Fruit fly (Drosophila melanogaster) whole organism, pupa: ENCODE results near the gene CG12010.

Experiments
- CG10348 ChIP-seq: fragments of 200-800 bp; sonication (Bioruptor generic); IDR thresholded peaks from 2 replicates; pipeline ENCODE4 v1.3.6; 2022; ENCODE audit warnings: missing biosample characterization, missing genetic modification characterization
- CG12605 ChIP-seq: fragments of 200-800 bp; sonication (Bioruptor generic); IDR thresholded peaks from 2 replicates; pipeline ENCODE4 v1.3.6; 2022; ENCODE audit warnings: missing biosample characterization, missing genetic modification characterization
- CG13204 ChIP-seq: fragments of 200-800 bp; sonication (Bioruptor generic); optimal IDR thresholded peaks from 2 replicates; lab custom pipeline; 2018; ENCODE audit warnings: missing biosample characterization, mild to moderate bottlenecking, missing genetic modification characterization, moderate library complexity
- CG14655 ChIP-seq: fragments of 200-800 bp; sonication (Bioruptor generic); optimal IDR thresholded peaks from 3 replicates; lab custom pipeline; 2017; ENCODE audit warnings: mild to moderate bottlenecking, missing biosample characterization, missing genetic modification reagents, missing genetic modification characterization
- CG15710 ChIP-seq: fragments of 200-800 bp; sonication (Bioruptor generic); optimal IDR thresholded peaks from 2 replicates; lab custom pipeline; 2018; ENCODE audit warnings: missing biosample characterization, mild to moderate bottlenecking, missing genetic modification characterization, moderate library complexity
- CG17806 ChIP-seq: fragments of 200-800 bp; sonication (Bioruptor generic); optimal IDR thresholded peaks from 2 replicates; lab custom pipeline; 2018; ENCODE audit warnings: missing biosample characterization, mild to moderate bottlenecking, missing genetic modification characterization, moderate library complexity
- CG32121 ChIP-seq: fragments of 200-800 bp; sonication (Bioruptor generic); IDR thresholded peaks from 2 replicates; pipeline ENCODE4 v1.3.6; 2022; ENCODE audit warnings: missing biosample characterization, missing genetic modification characterization
- CG34367 ChIP-seq: fragments of 200-800 bp; sonication (Bioruptor generic); optimal IDR thresholded peaks from 2 replicates; lab custom pipeline; 2018; ENCODE audit warnings: missing biosample characterization, mild to moderate bottlenecking, missing genetic modification characterization
- CG4496 ChIP-seq: fragments of 200-800 bp; sonication (Bioruptor generic); IDR thresholded peaks from 3 replicates; pipeline ENCODE4 v1.3.6; 2022; ENCODE audit warnings: missing biosample characterization, missing genetic modification characterization
- CG8159 ChIP-seq: fragments of 200-800 bp; sonication (Bioruptor generic); optimal IDR thresholded peaks from 3 replicates; lab custom pipeline; 2018; ENCODE audit warnings: missing biosample characterization, mild to moderate bottlenecking, missing genetic modification characterization, moderate library complexity
- CG8301 ChIP-seq: fragments of 200-800 bp; sonication (Bioruptor generic); optimal IDR thresholded peaks from 2 replicates; lab custom pipeline; 2018; ENCODE audit warnings: missing biosample characterization, mild to moderate bottlenecking, missing genetic modification characterization
- CG9948 ChIP-seq: fragments of 200-800 bp; sonication (Bioruptor generic); optimal IDR thresholded peaks from 2 replicates; lab custom pipeline; 2018; ENCODE audit warnings: missing biosample characterization, mild to moderate bottlenecking, missing genetic modification characterization, moderate library complexity
- D1 ChIP-seq: fragments of 200-800 bp; sonication (Bioruptor generic); optimal IDR thresholded peaks from 2 replicates; lab custom pipeline; 2018; ENCODE audit warnings: missing biosample characterization, mild to moderate bottlenecking, missing genetic modification characterization, moderate library complexity
- EcR ChIP-seq: fragments of 200-800 bp; sonication (Bioruptor generic); optimal IDR thresholded peaks from 3 replicates; lab custom pipeline; 2019; ENCODE audit warnings: missing biosample characterization, missing genetic modification characterization, mild to moderate bottlenecking, moderate library complexity, missing genetic modification reagents
- Ets98B ChIP-seq: fragments of 200-800 bp; sonication (Bioruptor generic); IDR thresholded peaks from 2 replicates; pipeline ENCODE4 v1.3.6; 2022; ENCODE audit warnings: missing biosample characterization, missing genetic modification characterization
- Pif1A ChIP-seq: fragments of 200-800 bp; sonication (Bioruptor generic); optimal IDR thresholded peaks from 3 replicates; lab custom pipeline; 2016; ENCODE audit warnings: missing biosample characterization, missing genetic modification characterization
- Pif1B ChIP-seq: fragments of 200-800 bp; sonication (Bioruptor generic); optimal IDR thresholded peaks from 3 replicates; lab custom pipeline; 2016; ENCODE audit warnings: missing biosample characterization, missing genetic modification characterization
- Snoo ChIP-seq: fragments of 200-800 bp; sonication (Bioruptor generic); optimal IDR thresholded peaks from 3 replicates; lab custom pipeline; 2017; ENCODE audit warnings: missing biosample characterization, mild to moderate bottlenecking, missing genetic modification characterization, inconsistent platforms
- fd96Ca ChIP-seq: fragments of 200-800 bp; sonication (Bioruptor generic); IDR thresholded peaks from 3 replicates; pipeline ENCODE4 v1.3.6; 2022; ENCODE audit warnings: missing biosample characterization, missing genetic modification characterization
- gl ChIP-seq: fragments of 200-800 bp; sonication (Bioruptor generic); optimal IDR thresholded peaks from 2 replicates; lab custom pipeline; 2018; ENCODE audit warnings: missing biosample characterization, mild to moderate bottlenecking, missing genetic modification characterization
- rn ChIP-seq: fragments of 200-800 bp; sonication (Bioruptor generic); IDR thresholded peaks from 2 replicates; pipeline ENCODE4 v1.3.6; 2022; ENCODE audit warnings: missing biosample characterization, missing genetic modification characterization

Gene CG12010

DNA sequence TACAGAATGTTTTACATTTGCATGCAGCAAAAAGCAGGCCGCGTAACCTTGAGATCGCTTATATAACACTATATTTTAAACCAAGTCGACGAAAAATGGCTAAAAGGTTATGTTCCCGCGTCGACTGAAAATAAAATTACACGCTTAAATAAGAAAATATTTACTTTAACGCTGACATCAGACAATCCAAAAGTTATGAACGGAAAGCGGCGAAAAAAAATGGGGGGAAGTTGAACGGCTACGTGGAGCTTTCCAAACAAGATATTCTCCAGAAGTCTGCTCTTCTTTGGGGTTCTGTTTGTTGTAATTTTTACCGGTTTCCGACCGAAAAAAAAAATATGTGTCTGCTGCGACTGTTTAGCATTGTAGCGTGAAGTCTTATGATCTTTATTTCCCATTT, 29.6 kb upstream of the CG12010 start:
- TF ChIP-seq Ets98B (GFP tag; lab: Robert Waterston, UW) (no peak), CG8159 (tag; lab: Kevin White, UChicago) (no peak), Snoo (tag; lab: Kevin White, UChicago) (no peak), EcR (no peak), CG14655 (GFP tag; lab: Kevin White, UChicago) (no peak), CG13204 (GFP tag; lab: Kevin White, UChicago) (no peak), CG10348 (GFP tag; lab: Robert Waterston, UW) (no peak), CG8301 (no peak), CG12605 (GFP tag; lab: Robert Waterston, UW) (no peak), Pif1A (GFP tag; lab: Kevin White, UChicago) (no peak)

dm6 chr3L:3346294-3346693, 27.8 kb upstream of the CG12010 start:
- no peak for TF ChIP-seq CG14655 (GFP tag; lab: Kevin White, UChicago)
- TF ChIP-seq Ets98B (GFP tag; lab: Robert Waterston, UW): no peak
- TF ChIP-seq Snoo (tag; lab: Kevin White, UChicago): no peak
- no peak for TF ChIP-seq D1 (tag; lab: Kevin White, UChicago)
- no peak for TF ChIP-seq Pif1B (GFP tag; lab: Kevin White, UChicago)
- TF ChIP-seq CG34367 (tag; lab: Kevin White, UChicago): no peak
- TF ChIP-seq CG32121 (GFP tag; lab: Robert Waterston, UW): no peak
- TF ChIP-seq rn (GFP tag; lab: Robert Waterston, UW): no peak
- no peak for TF ChIP-seq CG10348 (GFP tag; lab: Robert Waterston, UW)
- TF ChIP-seq Pif1A (GFP tag; lab: Kevin White, UChicago): no peak
- TF ChIP-seq CG4496: no peak
- no peak for TF ChIP-seq gl (tag; lab: Kevin White, UChicago)
- no peak for TF ChIP-seq EcR

- peak; percentile 53 for TF ChIP-seq EcR
- TF ChIP-seq CG12605 (GFP tag; lab: Robert Waterston, UW): no peak
- 0 out of 3 replicates have a peak, but pooled peaks have one; percentile 26 for TF ChIP-seq CG4496
These were observed 24.9 kb upstream of the CG12010 start for dm6 chr3L:3348956-3349824.

dm6 chr3L:3349825-3350123, 24.3 kb upstream of the CG12010 start:
- TF ChIP-seq CG17806 (tag; lab: Kevin White, UChicago) (no peak), CG8159 (tag; lab: Kevin White, UChicago) (no peak), CG12605 (GFP tag; lab: Robert Waterston, UW) (no peak), CG13204 (GFP tag; lab: Kevin White, UChicago) (no peak), CG32121 (GFP tag; lab: Robert Waterston, UW) (no peak), Ets98B (GFP tag; lab: Robert Waterston, UW) (no peak), CG8301 (no peak), CG15710 (no peak)
- TF ChIP-seq, all 21 proteins: peak for 0

dm6 chr3L:3350572-3351343, 23.3 kb upstream of the CG12010 start:
- TF ChIP-seq CG13204 (GFP tag; lab: Kevin White, UChicago) (no peak), EcR (no peak), CG34367 (tag; lab: Kevin White, UChicago) (no peak), CG4496 (no peak)

DNA sequence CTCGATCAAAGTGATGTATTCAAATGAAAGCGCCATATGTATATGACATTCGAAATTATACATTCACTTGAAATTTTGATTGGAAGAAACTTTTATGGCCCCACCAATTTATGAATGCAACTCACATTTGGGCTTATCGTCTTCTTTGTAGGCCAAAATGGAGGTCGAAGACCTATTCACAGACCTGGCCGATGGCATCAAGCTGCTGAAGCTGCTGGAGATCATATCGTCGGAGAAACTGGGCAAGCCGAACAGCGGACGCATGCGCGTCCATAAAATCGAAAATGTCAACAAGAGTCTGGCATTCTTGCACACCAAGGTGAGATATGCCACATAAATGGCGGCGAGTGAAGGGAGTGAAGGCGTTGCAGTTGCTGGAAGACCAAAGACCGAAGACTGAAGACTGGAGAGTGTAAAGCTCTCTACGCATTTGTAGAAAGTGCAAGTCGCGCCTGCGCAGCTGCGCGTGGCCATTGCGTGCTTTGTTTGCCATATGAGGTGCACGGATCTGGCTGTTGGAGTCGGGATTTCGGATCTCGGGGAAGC, 22.2 kb upstream of the CG12010 start:
- TF ChIP-seq EcR (peak; percentile 27), fd96Ca (GFP tag; lab: Robert Waterston, UW) (no peak)
- TF ChIP-seq, all 21 proteins: peak for 1

- TF ChIP-seq CG10348 (GFP tag; lab: Robert Waterston, UW) (no peak), D1 (tag; lab: Kevin White, UChicago) (no peak), CG4496 (no peak), CG13204 (GFP tag; lab: Kevin White, UChicago) (no peak), fd96Ca (GFP tag; lab: Robert Waterston, UW) (no peak), CG12605 (GFP tag; lab: Robert Waterston, UW) (no peak), Pif1A (GFP tag; lab: Kevin White, UChicago) (no peak), CG32121 (GFP tag; lab: Robert Waterston, UW) (no peak), Pif1B (GFP tag; lab: Kevin White, UChicago) (no peak), CG8159 (tag; lab: Kevin White, UChicago) (no peak), rn (GFP tag; lab: Robert Waterston, UW) (no peak), CG9948 (tag; lab: Kevin White, UChicago) (no peak), Ets98B (GFP tag; lab: Robert Waterston, UW) (no peak), gl (tag; lab: Kevin White, UChicago) (no peak), CG15710 (no peak), CG8301 (no peak), CG34367 (tag; lab: Kevin White, UChicago) (no peak), EcR (no peak), CG14655 (GFP tag; lab: Kevin White, UChicago) (no peak)
- TF ChIP-seq, all 21 proteins: peak for 0
These were observed 21.6 kb upstream of the CG12010 start for dm6 chr3L:3352516-3352915.
